Worm (Caenorhabditis elegans) whole organism, late embryonic: ENCODE data around the gene Y48A6B.9.

ENCODE experiments used
- Y22D7AL.16 ChIP-seq: sonication (generic microtip); optimal IDR thresholded peaks from 2 replicates; lab custom pipeline; 2016; ENCODE audit warnings: missing genetic modification characterization, missing compliant biosample characterization
- ama-1 ChIP-seq: fragments of 150-350 bp; optimal IDR thresholded peaks from 2 replicates; lab custom pipeline; 2014
- ceh-31 ChIP-seq: sonication (generic microtip); optimal IDR thresholded peaks from 2 replicates; lab custom pipeline; 2016; ENCODE audit warnings: missing genetic modification characterization, missing compliant biosample characterization
- elt-2 ChIP-seq: sonication (generic microtip); optimal IDR thresholded peaks from 2 replicates; lab custom pipeline; 2016; ENCODE audit warnings: missing genetic modification reagents, missing genetic modification characterization, missing compliant biosample characterization
- elt-4 ChIP-seq: sonication (generic microtip); optimal IDR thresholded peaks from 2 replicates; lab custom pipeline; 2016; ENCODE audit warnings: missing genetic modification characterization, missing compliant biosample characterization
- fkh-10 ChIP-seq: fragments of 150-350 bp; optimal IDR thresholded peaks from 2 replicates; lab custom pipeline; 2014; ENCODE audit warnings: missing biosample characterization, missing genetic modification reagents, missing genetic modification characterization
- hlh-13 ChIP-seq: fragments of 200-800 bp; sonication (Bioruptor generic); optimal IDR thresholded peaks from 2 replicates; lab custom pipeline; 2018; ENCODE audit warnings: mild to moderate bottlenecking, missing genetic modification characterization, missing compliant biosample characterization
- lin-11 ChIP-seq: fragments of 200-800 bp; sonication (Bioruptor generic); optimal IDR thresholded peaks from 2 replicates; lab custom pipeline; 2018; ENCODE audit warnings: mild to moderate bottlenecking, missing genetic modification characterization, missing compliant biosample characterization
- mec-3 ChIP-seq: sonication (generic microtip); optimal IDR thresholded peaks from 2 replicates; lab custom pipeline; 2016; ENCODE audit warnings: borderline replicate concordance, missing genetic modification characterization, missing compliant biosample characterization
- pag-3 ChIP-seq: sonication (generic microtip); optimal IDR thresholded peaks from 2 replicates; lab custom pipeline; 2016; ENCODE audit warnings: missing compliant biosample characterization, missing genetic modification characterization, borderline replicate concordance
- pha-2 ChIP-seq: sonication (generic microtip); optimal IDR thresholded peaks from 2 replicates; lab custom pipeline; 2017; ENCODE audit warnings: mild to moderate bottlenecking, missing genetic modification characterization, missing compliant biosample characterization
- pha-4 ChIP-seq: fragments of 150-350 bp; optimal IDR thresholded peaks from 2 replicates; lab custom pipeline; 2018; ENCODE audit warnings: missing biosample characterization, missing genetic modification reagents, missing genetic modification characterization
- zip-5 ChIP-seq: sonication (generic microtip); optimal IDR thresholded peaks from 2 replicates; lab custom pipeline; 2016; ENCODE audit warnings: missing genetic modification characterization, missing compliant biosample characterization

- TF ChIP-seq lin-11 (tag; lab: Kevin White, UChicago) (no peak), zip-5 (tag; lab: Kevin White, UChicago) (no peak), pha-4 (no peak), elt-2 (tag; lab: Kevin White, UChicago) (peak; percentile 58), ceh-31 (tag; lab: Kevin White, UChicago) (no peak), pag-3 (no peak), Y22D7AL.16 (tag; lab: Kevin White, UChicago) (no peak), pha-2 (tag; lab: Kevin White, UChicago) (no peak), fkh-10 (no peak), mec-3 (tag; lab: Kevin White, UChicago) (no peak), hlh-13 (GFP tag; lab: Kevin White, UChicago) (no peak), elt-4 (no peak), ama-1 (lab: Kevin White, UChicago) (no peak)
Observed at ce11 chrIII:11026516-11027048, 6.4 kb upstream of the Y48A6B.9 start, which contains the start of gene Y48A6B.7.
